Fruit fly (Drosophila melanogaster): Measurements from ENCODE around the gene RpL26.

The RpL26 gene

DNA sequence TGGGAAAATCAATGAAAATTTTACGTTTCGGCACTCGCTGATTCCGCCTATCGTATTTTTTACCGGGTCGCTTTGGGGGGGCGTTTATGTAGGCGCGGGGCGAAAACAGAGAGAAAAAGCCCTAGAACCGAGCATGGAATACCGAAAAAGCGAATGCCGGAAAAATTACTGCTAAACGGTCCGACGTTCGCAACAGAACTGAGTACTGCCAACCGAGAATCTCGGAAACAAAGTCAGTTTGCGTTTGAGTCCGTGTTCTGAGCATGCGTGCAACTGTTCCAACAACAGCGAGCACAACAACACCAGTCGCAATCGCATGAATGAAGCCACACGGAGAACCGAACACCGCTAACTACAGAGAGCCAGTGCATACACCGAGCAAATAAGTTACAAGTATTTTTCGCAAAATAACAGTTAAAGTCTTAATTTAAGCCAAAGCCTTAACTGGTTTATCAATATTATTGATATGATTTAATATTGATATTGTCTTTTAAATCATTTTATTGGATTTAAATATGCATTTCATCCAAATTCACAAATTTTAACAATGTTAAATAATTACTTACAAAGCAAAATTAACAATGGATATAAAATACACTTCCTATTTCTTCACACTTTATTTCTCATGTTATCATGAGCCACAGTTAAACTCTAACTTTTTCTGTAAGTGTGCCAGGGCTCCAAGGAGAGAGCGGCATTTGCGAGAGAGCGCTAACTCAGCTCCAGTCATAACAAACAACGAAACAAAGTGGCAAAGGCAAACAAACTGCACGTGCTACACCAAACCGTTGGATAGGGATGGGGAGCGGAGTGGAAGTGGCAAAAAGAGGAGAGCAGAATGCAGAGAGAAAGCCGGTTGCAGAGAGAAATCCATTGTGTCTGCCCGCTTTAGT is 8.1 kb upstream of the RpL26 start, which contains the start of gene CG3961 (continued):
- TF ChIP-seq CG18011 (GFP tag; optimal IDR thresholded peaks at IDR 0.05), result peak; percentile 82
- TF ChIP-seq ase (GFP tag; IDR thresholded peaks at IDR 0.05), result peak; percentile 88
- peak; percentile 92 for TF ChIP-seq chn (GFP tag; optimal IDR thresholded peaks at IDR 0.05)
- TF ChIP-seq slp2 (GFP tag; optimal IDR thresholded peaks at IDR 0.05), result peak; percentile 84
- TF ChIP-seq CG4360 (GFP tag; IDR thresholded peaks at IDR 0.05), result peak; percentile 62
- peak; percentile 90 for TF ChIP-seq Camta (GFP tag; optimal IDR thresholded peaks at IDR 0.05)
- peak; percentile 92 for TF ChIP-seq trh (GFP tag; optimal IDR thresholded peaks at IDR 0.05)
- TF ChIP-seq CG17361 (GFP tag; IDR thresholded peaks at IDR 0.05), result peak; percentile 100
- no peak for TF ChIP-seq dan (GFP tag; IDR thresholded peaks at IDR 0.05)
- TF ChIP-seq eyg (GFP tag; optimal IDR thresholded peaks at IDR 0.05), result peak; percentile 46
- TF ChIP-seq CG14965 (GFP tag; optimal IDR thresholded peaks at IDR 0.05; ENCODE audit: borderline replicate concordance), result no peak
- no peak for TF ChIP-seq fru (optimal IDR thresholded peaks at IDR 0.05)
- TF ChIP-seq dpn (GFP tag; optimal IDR thresholded peaks at IDR 0.05), result peak; percentile 88 to 97
- peak; percentile 93 for TF ChIP-seq CG32772 (GFP tag; IDR thresholded peaks at IDR 0.05)
- TF ChIP-seq Poxn (GFP tag; IDR thresholded peaks at IDR 0.05), result no peak
- TF ChIP-seq CG10979 (tag; optimal IDR thresholded peaks at IDR 0.05), result peak; percentile 99
- no peak for TF ChIP-seq usp (GFP tag; optimal IDR thresholded peaks at IDR 0.05)
- peak; percentile 96 for TF ChIP-seq Hsf (GFP tag; optimal IDR thresholded peaks at IDR 0.05)
- TF ChIP-seq CG11695 (GFP tag; IDR thresholded peaks at IDR 0.05), result peak; percentile 97
- peak; percentile 100 for TF ChIP-seq nmo (GFP tag; optimal IDR thresholded peaks at IDR 0.05)
- peak; percentile 93 for TF ChIP-seq CG10431 (GFP tag; optimal IDR thresholded peaks at IDR 0.05)
- TF ChIP-seq CG8765 (GFP tag; IDR thresholded peaks at IDR 0.05), result peak; percentile 45; the same call in 1 of the 2 replicates
- peak; percentile 84 for TF ChIP-seq D19B (GFP tag; optimal IDR thresholded peaks at IDR 0.05)
- peak; percentile 93 for TF ChIP-seq CG13123 (GFP tag; optimal IDR thresholded peaks at IDR 0.05)
- TF ChIP-seq bsh (GFP tag; optimal IDR thresholded peaks at IDR 0.05), result peak; percentile 97 to 98
- peak; percentile 87 for TF ChIP-seq corto (GFP tag; optimal IDR thresholded peaks at IDR 0.05)
- TF ChIP-seq CG43689 (GFP tag; IDR thresholded peaks at IDR 0.05), result no peak; the same call in 1 of the 2 replicates
- peak; percentile 85 for TF ChIP-seq CG7357 (GFP tag; IDR thresholded peaks at IDR 0.05)
- TF ChIP-seq CG8388 (GFP tag; optimal IDR thresholded peaks at IDR 0.05), result peak; percentile 98
- peak; percentile 97 for TF ChIP-seq bcd (GFP tag; optimal IDR thresholded peaks at IDR 0.05)
- TF ChIP-seq maf-S (GFP tag; optimal IDR thresholded peaks at IDR 0.05), result peak; percentile 79
- peak; percentile 88 for TF ChIP-seq Atf-2 (GFP tag; optimal IDR thresholded peaks at IDR 0.05)
- peak; percentile 40 for TF ChIP-seq Side (GFP tag; optimal IDR thresholded peaks at IDR 0.05)
- peak; percentile 73 for TF ChIP-seq al (GFP tag; IDR thresholded peaks at IDR 0.05)
- TF ChIP-seq Gsc (GFP tag; IDR thresholded peaks at IDR 0.05), result no peak
- TF ChIP-seq Meics (GFP tag; optimal IDR thresholded peaks at IDR 0.05), result peak; percentile 95
- TF ChIP-seq gcm (GFP tag; optimal IDR thresholded peaks at IDR 0.05), result peak; percentile 99
- TF ChIP-seq CG10147 (GFP tag; optimal IDR thresholded peaks at IDR 0.05), result peak; percentile 97
- peak; percentile 99 for TF ChIP-seq CG7839 (tag; optimal IDR thresholded peaks at IDR 0.05)
- peak; percentile 98 for TF ChIP-seq CG14710 (tag; optimal IDR thresholded peaks at IDR 0.05)
- TF ChIP-seq ham (GFP tag; IDR thresholded peaks at IDR 0.05), result 0 out of 2 replicates have a peak, but pooled peaks have one; percentile 36
- peak; percentile 99 for TF ChIP-seq phol (tag; optimal IDR thresholded peaks at IDR 0.05)
- peak; percentile 98 for TF ChIP-seq CG10209 (GFP tag; optimal IDR thresholded peaks at IDR 0.05)
- TF ChIP-seq CG18764 (GFP tag; optimal IDR thresholded peaks at IDR 0.05), result peak; percentile 93
- TF ChIP-seq Sin3A (optimal IDR thresholded peaks at IDR 0.05), result no peak
- TF ChIP-seq ap (GFP tag; IDR thresholded peaks at IDR 0.05), result peak; percentile 83
- TF ChIP-seq Nf-YB (GFP tag; optimal IDR thresholded peaks at IDR 0.05), result peak; percentile 89
- no peak for TF ChIP-seq ash1 (GFP tag; optimal IDR thresholded peaks at IDR 0.05)
- peak; percentile 55 for TF ChIP-seq CG33213 (GFP tag; optimal IDR thresholded peaks at IDR 0.05)
- peak; percentile 83 for TF ChIP-seq CG9609 (GFP tag; optimal IDR thresholded peaks at IDR 0.05)
